Worm (Caenorhabditis elegans) whole organism, L4 larva: ENCODE data around the gene emb-30.

Source experiments
- D1046.2 ChIP-seq: fragments of 200-800 bp; sonication (Bioruptor generic); IDR thresholded peaks from 2 replicates; pipeline ENCODE4 v1.3.6; 2022; ENCODE audit warnings: missing genetic modification characterization, missing compliant biosample characterization
- F26F4.8 ChIP-seq: fragments of 200-800 bp; sonication (Bioruptor generic); conservative IDR thresholded peaks from 2 replicates; pipeline ENCODE4 v1.3.6; 2022; ENCODE audit warnings: missing genetic modification characterization, missing compliant biosample characterization
- F44E2.7 ChIP-seq: fragments of 200-800 bp; sonication (Bioruptor generic); IDR thresholded peaks from 2 replicates; pipeline ENCODE4 v2.1.2; 2022; ENCODE audit warnings: missing genetic modification characterization, missing compliant biosample characterization
- R02D3.7 ChIP-seq: fragments of 150-350 bp; sonication (generic microtip); optimal IDR thresholded peaks from 3 replicates; lab custom pipeline; 2014; ENCODE audit warnings: missing biosample characterization, missing genetic modification characterization
- T26A8.4 ChIP-seq: fragments of 200-800 bp; sonication (Bioruptor generic); IDR thresholded peaks from 2 replicates; pipeline ENCODE4 v1.3.6; 2022; ENCODE audit warnings: missing genetic modification characterization, missing compliant biosample characterization
- Y48G9A.11 ChIP-seq: fragments of 200-800 bp; sonication (Bioruptor generic); IDR thresholded peaks from 2 replicates; pipeline ENCODE4 v1.3.6; 2022; ENCODE audit warnings: missing genetic modification reagents, missing genetic modification characterization, missing compliant biosample characterization
- Y5F2A.4 ChIP-seq: fragments of 200-800 bp; sonication (Bioruptor generic); optimal IDR thresholded peaks from 2 replicates; lab custom pipeline; 2018; ENCODE audit warnings: mild to moderate bottlenecking, missing genetic modification characterization, missing compliant biosample characterization
- ZK546.5 ChIP-seq, 2 experiments: sonication (generic microtip); optimal IDR thresholded peaks; 2 replicates each; lab custom pipeline; 2017; ENCODE audit warnings: missing biosample characterization in 2 of 2, missing genetic modification characterization in 2 of 2
- arid-1 ChIP-seq: fragments of 200-800 bp; sonication (Bioruptor generic); conservative IDR thresholded peaks from 2 replicates; pipeline ENCODE4 v1.3.6; 2022; ENCODE audit warnings: missing genetic modification reagents, missing genetic modification characterization, missing compliant biosample characterization
- attf-4 ChIP-seq: sonication (generic microtip); optimal IDR thresholded peaks from 3 replicates; lab custom pipeline; 2017; ENCODE audit warnings: missing biosample characterization, missing genetic modification characterization
- ceh-20 ChIP-seq: fragments of 200-800 bp; sonication (Bioruptor generic); IDR thresholded peaks from 2 replicates; pipeline ENCODE4 v1.3.6; 2022; ENCODE audit warnings: missing genetic modification reagents, missing genetic modification characterization, missing compliant biosample characterization
- ceh-28 ChIP-seq: fragments of 150-350 bp; optimal IDR thresholded peaks from 2 replicates; lab custom pipeline; 2014; ENCODE audit warnings: missing biosample characterization, missing genetic modification reagents, missing genetic modification characterization
- cey-2 ChIP-seq: sonication (generic microtip); optimal IDR thresholded peaks from 3 replicates; lab custom pipeline; 2017; ENCODE audit warnings: missing genetic modification characterization, mild to moderate bottlenecking, missing compliant biosample characterization, antibody characterized with exemption, borderline replicate concordance; ENCODE audit not compliant: insufficient read depth
- ctbp-1 ChIP-seq: fragments of 200-800 bp; sonication (Bioruptor generic); IDR thresholded peaks from 2 replicates; pipeline ENCODE4 v1.3.6; 2022; ENCODE audit warnings: missing genetic modification reagents, missing genetic modification characterization, missing compliant biosample characterization
- daf-12 ChIP-seq: fragments of 150-350 bp; optimal IDR thresholded peaks from 2 replicates; lab custom pipeline; 2014; ENCODE audit warnings: missing biosample characterization, missing genetic modification reagents, missing genetic modification characterization
- daf-19 ChIP-seq: fragments of 200-800 bp; sonication (Bioruptor generic); conservative IDR thresholded peaks from 2 replicates; pipeline ENCODE4 v1.3.6; 2022; ENCODE audit warnings: missing genetic modification characterization, missing compliant biosample characterization
- daf-8 ChIP-seq: fragments of 200-800 bp; sonication (Bioruptor generic); IDR thresholded peaks from 2 replicates; pipeline ENCODE4 v1.3.6; 2022; ENCODE audit warnings: missing genetic modification characterization, missing compliant biosample characterization
- dve-1 ChIP-seq: sonication (generic microtip); optimal IDR thresholded peaks from 2 replicates; lab custom pipeline; 2017; ENCODE audit warnings: antibody characterized with exemption, mild to moderate bottlenecking, missing genetic modification characterization, missing compliant biosample characterization; ENCODE audit not compliant: insufficient read depth
- egl-43 ChIP-seq: fragments of 200-800 bp; sonication (Bioruptor generic); IDR thresholded peaks from 2 replicates; pipeline ENCODE4 v1.3.6; 2022; ENCODE audit warnings: missing genetic modification reagents, missing genetic modification characterization, missing compliant biosample characterization
- gei-8 ChIP-seq: fragments of 200-800 bp; sonication (Bioruptor generic); optimal IDR thresholded peaks from 2 replicates; lab custom pipeline; 2018; ENCODE audit warnings: mild to moderate bottlenecking, missing genetic modification characterization, missing compliant biosample characterization
- hif-1 ChIP-seq, 2 experiments: sonication (generic microtip); optimal IDR thresholded peaks; 2 replicates each; lab custom pipeline; 2016 to 2017; ENCODE audit warnings: missing compliant biosample characterization in 2 of 2, missing genetic modification characterization in 2 of 2, missing genetic modification reagents in 2 of 2, missing genotype in 2 of 2, mild to moderate bottlenecking in 1 of 2
- hlh-11 ChIP-seq: fragments of 200-800 bp; sonication (Bioruptor generic); optimal IDR thresholded peaks from 2 replicates; lab custom pipeline; 2018; ENCODE audit warnings: mild to moderate bottlenecking, missing genetic modification characterization, missing compliant biosample characterization
- hmg-1.1 ChIP-seq: fragments of 200-800 bp; sonication (Bioruptor generic); IDR thresholded peaks from 2 replicates; pipeline ENCODE4 v1.3.6; 2022; ENCODE audit warnings: missing genetic modification reagents, missing genetic modification characterization, missing compliant biosample characterization
- jun-1 ChIP-seq: fragments of 150-350 bp; optimal IDR thresholded peaks from 2 replicates; lab custom pipeline; 2014; ENCODE audit warnings: missing biosample characterization, missing genetic modification reagents, missing genetic modification characterization
- lim-7 ChIP-seq: fragments of 200-800 bp; sonication (Bioruptor generic); IDR thresholded peaks from 2 replicates; pipeline ENCODE4 v1.3.6; 2022; ENCODE audit warnings: missing genetic modification characterization, missing compliant biosample characterization
- lin-13 ChIP-seq: fragments of 150-350 bp; optimal IDR thresholded peaks from 2 replicates; lab custom pipeline; 2014; ENCODE audit warnings: missing biosample characterization, missing genetic modification reagents, missing genetic modification characterization
- lin-29 ChIP-seq: fragments of 200-800 bp; sonication (Bioruptor generic); IDR thresholded peaks from 2 replicates; pipeline ENCODE4 v1.3.6; 2022; ENCODE audit warnings: missing genetic modification reagents, missing genetic modification characterization, missing compliant biosample characterization
- mdt-29 ChIP-seq: fragments of 200-800 bp; sonication (Bioruptor generic); IDR thresholded peaks from 2 replicates; pipeline ENCODE4 v1.3.6; 2022; ENCODE audit warnings: missing genetic modification reagents, missing genetic modification characterization, missing compliant biosample characterization
- mep-1 ChIP-seq: fragments of 150-350 bp; sonication (generic microtip); optimal IDR thresholded peaks from 3 replicates; lab custom pipeline; 2014; ENCODE audit warnings: missing biosample characterization, missing genetic modification characterization
- mxl-2 ChIP-seq: fragments of 200-800 bp; sonication (Bioruptor generic); conservative IDR thresholded peaks from 2 replicates; pipeline ENCODE4 v1.3.6; 2022; ENCODE audit warnings: missing genetic modification reagents, missing genetic modification characterization, missing compliant biosample characterization
- nhr-102 ChIP-seq: sonication (generic microtip); optimal IDR thresholded peaks from 2 replicates; lab custom pipeline; 2016; ENCODE audit warnings: mild to moderate bottlenecking, missing genetic modification characterization, moderate library complexity, missing compliant biosample characterization
- nhr-237 ChIP-seq: sonication (generic microtip); optimal IDR thresholded peaks from 2 replicates; lab custom pipeline; 2017; ENCODE audit warnings: missing biosample characterization, missing genetic modification characterization
- nhr-25 ChIP-seq: sonication (generic microtip); optimal IDR thresholded peaks from 2 replicates; lab custom pipeline; 2017; ENCODE audit warnings: missing genetic modification characterization, mild to moderate bottlenecking, missing compliant biosample characterization, antibody characterized with exemption, moderate library complexity, borderline replicate concordance; ENCODE audit not compliant: insufficient read depth
- nhr-42 ChIP-seq: fragments of 200-800 bp; sonication (Bioruptor generic); IDR thresholded peaks from 2 replicates; pipeline ENCODE4 v1.3.6; 2022; ENCODE audit warnings: missing genetic modification characterization, missing compliant biosample characterization
- nhr-48 ChIP-seq: sonication (generic microtip); optimal IDR thresholded peaks from 2 replicates; lab custom pipeline; 2016; ENCODE audit warnings: mild to moderate bottlenecking, missing genetic modification characterization, missing compliant biosample characterization
- nhr-6 ChIP-seq: fragments of 150-350 bp; optimal IDR thresholded peaks from 2 replicates; lab custom pipeline; 2014; ENCODE audit warnings: missing biosample characterization, missing genetic modification characterization
- pha-4 ChIP-seq, 2 experiments: fragments of 150-350 bp in 1 of 2; fragments of 200-800 bp in 1 of 2; sonication (Bioruptor generic) in 1 of 2; IDR thresholded peaks in 1 of 2; optimal IDR thresholded peaks in 1 of 2; 2 replicates each; pipeline versions ENCODE4 v1.3.6 to Lab custom; 2014 to 2022; ENCODE audit warnings: missing genetic modification characterization in 2 of 2, missing genetic modification reagents in 2 of 2, missing biosample characterization in 1 of 2, missing compliant biosample characterization in 1 of 2
- php-3 ChIP-seq: fragments of 200-800 bp; sonication (Bioruptor generic); IDR thresholded peaks from 2 replicates; pipeline ENCODE4 v1.3.6; 2022; ENCODE audit warnings: missing genetic modification reagents, missing genetic modification characterization, missing compliant biosample characterization
- rbr-2 ChIP-seq: sonication (generic microtip); optimal IDR thresholded peaks from 2 replicates; lab custom pipeline; 2016; ENCODE audit warnings: missing genotype, missing genetic modification characterization, missing compliant biosample characterization
- spr-1 ChIP-seq: sonication (generic microtip); optimal IDR thresholded peaks from 2 replicates; lab custom pipeline; 2016; ENCODE audit warnings: mild to moderate bottlenecking, missing genetic modification characterization, missing compliant biosample characterization
- spr-3 ChIP-seq: fragments of 200-800 bp; sonication (Bioruptor generic); optimal IDR thresholded peaks from 2 replicates; lab custom pipeline; 2018; ENCODE audit warnings: mild to moderate bottlenecking, missing genetic modification characterization, missing compliant biosample characterization
- tag-97 ChIP-seq: fragments of 200-800 bp; sonication (Bioruptor generic); IDR thresholded peaks from 2 replicates; pipeline ENCODE4 v1.3.6; 2022; ENCODE audit warnings: missing genetic modification characterization, missing compliant biosample characterization
- unc-39 ChIP-seq: sonication (generic microtip); optimal IDR thresholded peaks from 2 replicates; lab custom pipeline; 2017; ENCODE audit warnings: missing biosample characterization, missing genetic modification characterization
- unc-62 ChIP-seq, 3 experiments: fragments of 150-350 bp in 1 of 3; sonication (generic microtip); optimal IDR thresholded peaks in 2 of 3; peaks in 1 of 3; 1 replicate in 1 of 3; 2 replicates in 2 of 3; lab custom pipeline; 2014 to 2017; ENCODE audit warnings: missing biosample characterization in 3 of 3, missing genetic modification characterization in 3 of 3, missing genetic modification reagents in 3 of 3, missing genotype in 1 of 3
- vab-7 ChIP-seq: fragments of 200-800 bp; sonication (Bioruptor generic); IDR thresholded peaks from 2 replicates; pipeline ENCODE4 v1.3.6; 2022; ENCODE audit warnings: missing genetic modification reagents, missing genetic modification characterization, missing compliant biosample characterization
- zag-1 ChIP-seq: fragments of 150-350 bp; optimal IDR thresholded peaks from 2 replicates; lab custom pipeline; 2014; ENCODE audit warnings: missing biosample characterization, missing genetic modification characterization
- zfp-3 ChIP-seq: fragments of 200-800 bp; sonication (Bioruptor generic); conservative IDR thresholded peaks from 2 replicates; pipeline ENCODE4 v1.3.6; 2022; ENCODE audit warnings: missing genetic modification reagents, missing genetic modification characterization, missing compliant biosample characterization
- zip-2 ChIP-seq: fragments of 150-350 bp; optimal IDR thresholded peaks from 2 replicates; lab custom pipeline; 2014; ENCODE audit warnings: missing biosample characterization, missing genetic modification characterization
- ztf-11 ChIP-seq: fragments of 150-350 bp; optimal IDR thresholded peaks from 2 replicates; lab custom pipeline; 2014; ENCODE audit warnings: missing biosample characterization, missing genetic modification characterization
- ztf-7 ChIP-seq: fragments of 150-350 bp; optimal IDR thresholded peaks from 2 replicates; lab custom pipeline; 2014; ENCODE audit warnings: missing biosample characterization, missing genetic modification characterization

The emb-30 gene

ce11 chrIII:9406600-9406999 is 34.7 kb downstream of the emb-30 start, which contains the start of gene T26G10.1 (continued):
- TF ChIP-seq hif-1 (tag; optimal IDR thresholded peaks at IDR 0.05; lab: Kevin White, UChicago) = no peak
- peak; percentile 72 for TF ChIP-seq Y48G9A.11 (GFP tag; lab: Robert Waterston, UW)
- TF ChIP-seq nhr-25 (tag; lab: Kevin White, UChicago) = no peak
- no peak for TF ChIP-seq spr-3 (GFP tag; lab: Kevin White, UChicago)
- no peak for TF ChIP-seq unc-39 (tag; lab: Kevin White, UChicago)
- peak; percentile 60 for TF ChIP-seq dve-1 (tag; lab: Kevin White, UChicago)
- TF ChIP-seq unc-62 (GFP tag; optimal IDR thresholded peaks at IDR 0.05 in 1 of 2; lab: Kevin White, UChicago) = no peak
- no peak for TF ChIP-seq unc-62 (tag; optimal IDR thresholded peaks at IDR 0.05; lab: Kevin White, UChicago)
- TF ChIP-seq nhr-48 (tag; lab: Kevin White, UChicago) = no peak
- no peak for TF ChIP-seq egl-43
- peak; percentile 66 for TF ChIP-seq T26A8.4
- TF ChIP-seq zag-1 (tag; lab: Kevin White, UChicago) = no peak
- peak; percentile 85 for TF ChIP-seq R02D3.7 (tag; lab: Kevin White, UChicago)
- TF ChIP-seq pha-4 (GFP tag; IDR thresholded peaks at IDR 0.05; lab: Robert Waterston, UW) = peak; percentile 58; the same call in 1 of the 2 replicates
- no peak for TF ChIP-seq pha-4 (tag; optimal IDR thresholded peaks at IDR 0.05; lab: Kevin White, UChicago)
- TF ChIP-seq ZK546.5 (tag; optimal IDR thresholded peaks at IDR 0.05; lab: Kevin White, UChicago) = no peak
- TF ChIP-seq nhr-6 (tag; lab: Kevin White, UChicago) = no peak
- no peak for TF ChIP-seq zip-2 (tag; lab: Kevin White, UChicago)
- TF ChIP-seq lin-13 (GFP tag; lab: Kevin White, UChicago) = no peak
- no peak for TF ChIP-seq ztf-11 (tag; lab: Kevin White, UChicago)
- TF ChIP-seq daf-8 (GFP tag; lab: Robert Waterston, UW) = no peak
- TF ChIP-seq mxl-2 (GFP tag; lab: Robert Waterston, UW) = no peak
- no peak for TF ChIP-seq ztf-7
- TF ChIP-seq nhr-102 (tag; lab: Kevin White, UChicago) = peak; percentile 39
- no peak for TF ChIP-seq spr-1 (tag; lab: Kevin White, UChicago)
- no peak for TF ChIP-seq nhr-237 (tag; lab: Kevin White, UChicago)
- TF ChIP-seq D1046.2 (GFP tag; lab: Robert Waterston, UW) = no peak
- TF ChIP-seq F26F4.8 (GFP tag; lab: Robert Waterston, UW) = no peak
- TF ChIP-seq tag-97 (GFP tag; lab: Robert Waterston, UW) = no peak
- TF ChIP-seq zfp-3 = no peak
- TF ChIP-seq lim-7 (GFP tag; lab: Robert Waterston, UW) = no peak
- TF ChIP-seq vab-7 = 0 out of 2 replicates have a peak, but pooled peaks have one; percentile 21
- no peak for TF ChIP-seq daf-19
- peak; percentile 71 for TF ChIP-seq hmg-1.1 (GFP tag; lab: Robert Waterston, UW)
- TF ChIP-seq rbr-2 = peak; percentile 67
- peak; percentile 56; the same call in 1 of the 2 replicates for TF ChIP-seq ctbp-1
- no peak for TF ChIP-seq cey-2 (tag; lab: Kevin White, UChicago)
- 0 out of 2 replicates have a peak, but pooled peaks have one; percentile 45 for TF ChIP-seq ceh-20
- TF ChIP-seq arid-1 = peak; percentile 80
- TF ChIP-seq hlh-11 (tag; lab: Kevin White, UChicago) = peak; percentile 59
- no peak for TF ChIP-seq F44E2.7 (GFP tag; lab: Robert Waterston, UW)
- no peak for TF ChIP-seq Y5F2A.4 (GFP tag; lab: Kevin White, UChicago)
- no peak for TF ChIP-seq daf-12
- no peak for TF ChIP-seq ceh-28 (tag; lab: Kevin White, UChicago)
- peak; percentile 67 for TF ChIP-seq mep-1 (tag; lab: Kevin White, UChicago)
- TF ChIP-seq nhr-42 = no peak
- TF ChIP-seq gei-8 (GFP tag; lab: Kevin White, UChicago) = no peak
- TF ChIP-seq lin-29 (GFP tag; lab: Robert Waterston, UW) = 0 out of 2 replicates have a peak, but pooled peaks have one; percentile 16
- no peak for TF ChIP-seq mdt-29
- TF ChIP-seq jun-1 = no peak
- peak; percentile 70; the same call in 1 of the 2 replicates for TF ChIP-seq php-3 (GFP tag; lab: Robert Waterston, UW)
- no peak for TF ChIP-seq attf-4
